Worm (Caenorhabditis elegans) whole organism, L4 larva: Measurements from ENCODE around the gene teg-1.

Experiments
- F10B5.3 ChIP-seq: sonication (generic microtip); optimal IDR thresholded peaks from 2 replicates; lab custom pipeline; 2016; ENCODE audit warnings: mild to moderate bottlenecking, missing genetic modification characterization, missing compliant biosample characterization
- ZK337.2 ChIP-seq: fragments of 200-800 bp; sonication (Bioruptor generic); IDR thresholded peaks from 2 replicates; pipeline ENCODE4 v1.3.6; 2022; ENCODE audit warnings: missing genetic modification reagents, missing genetic modification characterization, missing compliant biosample characterization
- aha-1 ChIP-seq: fragments of 150-350 bp; peaks from one replicate; lab custom pipeline; 2014; ENCODE audit warnings: missing biosample characterization, missing genetic modification characterization
- ama-1 ChIP-seq: fragments of 150-350 bp; optimal IDR thresholded peaks from 2 replicates; lab custom pipeline; 2014; ENCODE audit warnings: inconsistent platforms, mixed read lengths
- hlh-30 ChIP-seq: sonication (generic microtip); optimal IDR thresholded peaks from 2 replicates; lab custom pipeline; 2017; ENCODE audit warnings: antibody characterized with exemption, mild to moderate bottlenecking, missing genetic modification characterization, missing compliant biosample characterization; ENCODE audit not compliant: insufficient read depth
- lin-39 ChIP-seq: fragments of 150-350 bp; optimal IDR thresholded peaks from 2 replicates; lab custom pipeline; 2014; ENCODE audit warnings: missing biosample characterization, missing genetic modification reagents, missing genetic modification characterization
- nhr-42 ChIP-seq: fragments of 200-800 bp; sonication (Bioruptor generic); IDR thresholded peaks from 2 replicates; pipeline ENCODE4 v1.3.6; 2022; ENCODE audit warnings: missing genetic modification characterization, missing compliant biosample characterization
- nhr-76 ChIP-seq: fragments of 150-350 bp; optimal IDR thresholded peaks from 2 replicates; lab custom pipeline; 2014; ENCODE audit warnings: missing biosample characterization, missing genetic modification characterization
- ztf-11 ChIP-seq: fragments of 150-350 bp; optimal IDR thresholded peaks from 2 replicates; lab custom pipeline; 2014; ENCODE audit warnings: missing biosample characterization, missing genetic modification characterization

ce11 chrIII:11332306-11332705 lies 14.3 kb upstream of the teg-1 start:
- TF ChIP-seq ztf-11, result no peak
- no peak for TF ChIP-seq nhr-76
- no peak for TF ChIP-seq lin-39 (tag; lab: Kevin White, UChicago)
- no peak for TF ChIP-seq aha-1 (tag; lab: Kevin White, UChicago)
- no peak for TF ChIP-seq F10B5.3
- no peak for TF ChIP-seq hlh-30 (tag; lab: Kevin White, UChicago)
- no peak for TF ChIP-seq ZK337.2
- no peak for TF ChIP-seq ama-1 (lab: Kevin White, UChicago)
- TF ChIP-seq nhr-42, result no peak
